Fruit fly (Drosophila melanogaster) whole organism, adult: Measurements from ENCODE around the gene CycB3.
A peak's percentile ranks its signal among the peaks of the same experiment; 100 is the strongest.

Experiments
- CG11617 ChIP-seq: fragments of 200-800 bp; sonication (Bioruptor generic); optimal IDR thresholded peaks from 2 replicates; lab custom pipeline; 2017; ENCODE audit warnings: mild to moderate bottlenecking, missing biosample characterization, missing genetic modification reagents, missing genetic modification characterization
- CG12768 ChIP-seq: fragments of 200-800 bp; sonication (Bioruptor generic); optimal IDR thresholded peaks from 2 replicates; lab custom pipeline; 2017; ENCODE audit warnings: missing biosample characterization, missing genetic modification characterization, mild to moderate bottlenecking, moderate library complexity, missing genetic modification reagents
- CG14711 ChIP-seq: fragments of 200-800 bp; sonication (Bioruptor generic); optimal IDR thresholded peaks from 2 replicates; lab custom pipeline; 2018; ENCODE audit warnings: missing biosample characterization, mild to moderate bottlenecking, missing genetic modification characterization, moderate library complexity
- CG1620 ChIP-seq: fragments of 200-800 bp; sonication (Bioruptor generic); optimal IDR thresholded peaks from 2 replicates; lab custom pipeline; 2016; ENCODE audit warnings: missing biosample characterization, missing genetic modification characterization
- CG33017 ChIP-seq: fragments of 200-800 bp; sonication (Bioruptor generic); optimal IDR thresholded peaks from 2 replicates; lab custom pipeline; 2018; ENCODE audit warnings: missing biosample characterization, mild to moderate bottlenecking, missing genetic modification characterization, moderate library complexity
- CG5204 ChIP-seq: fragments of 200-800 bp; sonication (Bioruptor generic); optimal IDR thresholded peaks from 2 replicates; lab custom pipeline; 2016; ENCODE audit warnings: missing biosample characterization, missing genetic modification characterization
- CG7045 ChIP-seq: fragments of 200-800 bp; sonication (Bioruptor generic); optimal IDR thresholded peaks from 2 replicates; lab custom pipeline; 2017; ENCODE audit warnings: missing biosample characterization, mild to moderate bottlenecking, missing genetic modification characterization
- CG7101 ChIP-seq: fragments of 200-800 bp; sonication (Bioruptor generic); optimal IDR thresholded peaks from 2 replicates; lab custom pipeline; 2018; ENCODE audit warnings: missing biosample characterization, mild to moderate bottlenecking, missing genetic modification characterization, moderate library complexity
- Clk ChIP-seq: fragments of 200-800 bp; sonication (Bioruptor generic); optimal IDR thresholded peaks from 2 replicates; lab custom pipeline; 2017; ENCODE audit warnings: missing biosample characterization, missing genetic modification characterization
- Crg-1 ChIP-seq: fragments of 200-800 bp; sonication (Bioruptor generic); optimal IDR thresholded peaks from 2 replicates; lab custom pipeline; 2016; ENCODE audit warnings: missing biosample characterization, missing genetic modification characterization
- Hr96 ChIP-seq: fragments of 200-800 bp; sonication (Bioruptor generic); optimal IDR thresholded peaks from 2 replicates; lab custom pipeline; 2016; ENCODE audit warnings: missing biosample characterization, missing genetic modification characterization
- Mnt ChIP-seq: fragments of 200-800 bp; sonication (Bioruptor generic); optimal IDR thresholded peaks from 2 replicates; lab custom pipeline; 2016; ENCODE audit warnings: missing biosample characterization, mild to moderate bottlenecking, missing genetic modification characterization
- bab1 ChIP-seq: fragments of 200-800 bp; sonication (Bioruptor generic); optimal IDR thresholded peaks from 3 replicates; lab custom pipeline; 2019; ENCODE audit warnings: missing biosample characterization, mild to moderate bottlenecking, missing genetic modification characterization, moderate library complexity
- cic ChIP-seq: fragments of 200-800 bp; sonication (Bioruptor generic); optimal IDR thresholded peaks from 2 replicates; lab custom pipeline; 2017; ENCODE audit warnings: missing biosample characterization, mild to moderate bottlenecking, missing genetic modification characterization, moderate library complexity
- cnc ChIP-seq, 2 experiments: fragments of >200 bp; optimal IDR thresholded peaks; 2 replicates each; lab custom pipeline; 2017
- kay ChIP-seq: fragments of 200-800 bp; sonication (Bioruptor generic); peaks from one replicate; lab custom pipeline; 2016; ENCODE audit warnings: missing biosample characterization, missing genetic modification characterization, borderline replicate concordance
- ovo ChIP-seq: fragments of 200-800 bp; sonication (Bioruptor generic); optimal IDR thresholded peaks from 2 replicates; lab custom pipeline; 2016; ENCODE audit warnings: missing biosample characterization, missing genetic modification characterization
- pad ChIP-seq: fragments of 200-800 bp; sonication (Bioruptor generic); optimal IDR thresholded peaks from 3 replicates; lab custom pipeline; 2017; ENCODE audit warnings: missing biosample characterization, missing genetic modification characterization, mild to moderate bottlenecking, moderate library complexity, missing genetic modification reagents
- tj ChIP-seq: fragments of 200-800 bp; sonication (Bioruptor generic); optimal IDR thresholded peaks from 3 replicates; lab custom pipeline; 2017; ENCODE audit warnings: missing biosample characterization, mild to moderate bottlenecking, missing genetic modification characterization, moderate library complexity
- toe ChIP-seq: fragments of 200-800 bp; sonication (Bioruptor generic); optimal IDR thresholded peaks from 2 replicates; lab custom pipeline; 2016; ENCODE audit warnings: missing biosample characterization, missing genetic modification characterization

Gene CycB3

dm6 chr3R:24867956-24868355, 2.7 kb downstream of the CycB3 start:
- TF ChIP-seq toe (GFP tag; lab: Kevin White, UChicago): no peak
- no peak for TF ChIP-seq CG11617 (GFP tag; lab: Kevin White, UChicago)
- TF ChIP-seq ovo: no peak
- TF ChIP-seq CG7045 (GFP tag; lab: Kevin White, UChicago): no peak
- TF ChIP-seq Clk: no peak
- no peak for TF ChIP-seq tj
- TF ChIP-seq CG1620 (GFP tag; lab: Kevin White, UChicago): no peak
- TF ChIP-seq pad (GFP tag; lab: Kevin White, UChicago): no peak
- no peak for TF ChIP-seq cic
- TF ChIP-seq CG33017 (tag; lab: Kevin White, UChicago): no peak
- no peak for TF ChIP-seq bab1 (GFP tag; lab: Kevin White, UChicago)
- TF ChIP-seq Mnt (GFP tag; lab: Kevin White, UChicago): no peak
- no peak for TF ChIP-seq cnc (optimal IDR thresholded peaks at IDR 0.05; lab: Kevin White, UChicago)
- TF ChIP-seq Crg-1 (GFP tag; lab: Kevin White, UChicago): no peak
- TF ChIP-seq CG5204 (GFP tag; lab: Kevin White, UChicago): no peak

DNA sequence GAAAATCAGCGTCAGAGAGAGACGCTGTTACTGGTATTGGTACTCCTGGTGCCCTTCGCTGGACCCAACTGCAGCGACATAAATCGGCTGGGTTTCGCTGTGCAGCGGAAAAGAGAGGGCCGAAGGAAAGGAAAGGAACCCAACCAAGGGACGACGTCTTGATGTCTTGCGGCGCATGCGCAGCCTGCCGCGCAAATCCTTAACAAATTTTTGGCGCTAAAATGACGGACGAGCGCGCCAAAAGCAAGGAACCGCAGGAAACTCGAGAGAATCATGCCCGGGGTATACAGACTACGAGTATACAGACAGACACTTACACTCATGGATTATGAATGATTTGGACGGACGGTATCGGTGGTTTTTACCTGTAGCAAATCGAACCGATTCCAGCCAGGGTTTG, 3.6 kb downstream of the CycB3 start:
- TF ChIP-seq ovo (no peak), CG1620 (GFP tag; lab: Kevin White, UChicago) (no peak), Hr96 (GFP tag; lab: Kevin White, UChicago) (no peak), tj (no peak)

dm6 chr3R:24864719-24865400, 5.8 kb downstream of the CycB3 start, which contains the start of the genes Srg1 and Elal:
Gene Srg1 (minus strand): TSS chr3R:24864732.
Gene Elal (plus strand): TSS chr3R:24865350.
- TF ChIP-seq Hr96 (GFP tag; lab: Kevin White, UChicago) (no peak), cnc (optimal IDR thresholded peaks at IDR 0.05; lab: Kevin White, UChicago) (no peak), tj (peak; percentile 27), ovo (no peak), bab1 (GFP tag; lab: Kevin White, UChicago) (no peak), CG7045 (GFP tag; lab: Kevin White, UChicago) (no peak), pad (GFP tag; lab: Kevin White, UChicago) (no peak), Clk (no peak), cic (peak; percentile 68), kay (GFP tag; lab: Kevin White, UChicago) (no peak), CG33017 (tag; lab: Kevin White, UChicago) (peak; percentile 70), CG11617 (GFP tag; lab: Kevin White, UChicago) (peak; percentile 6), Mnt (GFP tag; lab: Kevin White, UChicago) (peak; percentile 50), CG7101 (tag; lab: Kevin White, UChicago) (peak; percentile 65), CG14711 (tag; lab: Kevin White, UChicago) (peak; percentile 32), CG12768 (peak; percentile 16)

- TF ChIP-seq Mnt (GFP tag; lab: Kevin White, UChicago) (no peak), Crg-1 (GFP tag; lab: Kevin White, UChicago) (no peak), CG1620 (GFP tag; lab: Kevin White, UChicago) (no peak), toe (GFP tag; lab: Kevin White, UChicago) (no peak), CG5204 (GFP tag; lab: Kevin White, UChicago) (no peak), CG14711 (tag; lab: Kevin White, UChicago) (no peak), pad (GFP tag; lab: Kevin White, UChicago) (no peak)
These were observed 6.7 kb downstream of the CycB3 start for dm6 chr3R:24863894-24864293.

DNA sequence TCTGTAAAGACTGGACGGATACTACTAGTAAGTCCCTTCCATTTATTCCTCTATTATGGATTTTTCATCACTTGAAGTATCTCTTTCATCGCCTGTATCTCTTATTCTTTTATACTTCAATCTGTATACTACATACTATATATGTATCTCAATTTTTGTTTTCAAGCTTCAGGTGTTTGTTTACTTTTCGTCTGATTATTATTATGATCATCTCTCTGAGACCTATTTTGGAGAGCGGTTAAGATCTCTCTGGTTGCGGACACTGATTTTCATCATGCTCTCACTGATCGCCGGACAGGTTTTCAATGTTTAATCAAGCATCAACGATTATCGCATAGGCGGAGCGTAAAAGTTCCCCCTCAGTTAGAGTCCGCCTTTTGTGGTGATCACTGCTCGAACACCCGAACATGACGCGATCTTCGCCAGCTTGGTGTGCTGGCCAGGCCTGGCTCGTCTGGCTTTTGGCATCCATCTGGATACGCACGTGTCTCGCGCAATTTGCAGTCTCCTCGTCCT, 8.0 kb downstream of the CycB3 start, which contains the start of gene CG7016:
Gene CG7016 (plus strand): TSS at position 358 of the 516 bp plus-strand sequence.
- TF ChIP-seq cnc (optimal IDR thresholded peaks at IDR 0.05; lab: Kevin White, UChicago) (no peak), Mnt (GFP tag; lab: Kevin White, UChicago) (no peak), CG33017 (tag; lab: Kevin White, UChicago) (no peak), Crg-1 (GFP tag; lab: Kevin White, UChicago) (no peak), Clk (no peak), ovo (no peak), CG7045 (GFP tag; lab: Kevin White, UChicago) (no peak), CG11617 (GFP tag; lab: Kevin White, UChicago) (no peak), kay (GFP tag; lab: Kevin White, UChicago) (no peak), CG14711 (tag; lab: Kevin White, UChicago) (no peak), cic (no peak), CG5204 (GFP tag; lab: Kevin White, UChicago) (no peak), CG1620 (GFP tag; lab: Kevin White, UChicago) (no peak), pad (GFP tag; lab: Kevin White, UChicago) (no peak), tj (no peak), Hr96 (GFP tag; lab: Kevin White, UChicago) (no peak), toe (GFP tag; lab: Kevin White, UChicago) (no peak)

- TF ChIP-seq CG5204 (GFP tag; lab: Kevin White, UChicago) (no peak), cic (no peak), Clk (no peak), CG33017 (tag; lab: Kevin White, UChicago) (no peak), Hr96 (GFP tag; lab: Kevin White, UChicago) (no peak), CG11617 (GFP tag; lab: Kevin White, UChicago) (no peak), tj (no peak), Crg-1 (GFP tag; lab: Kevin White, UChicago) (no peak), bab1 (GFP tag; lab: Kevin White, UChicago) (no peak), CG7045 (GFP tag; lab: Kevin White, UChicago) (no peak), cnc (optimal IDR thresholded peaks at IDR 0.05; lab: Kevin White, UChicago) (no peak), CG1620 (GFP tag; lab: Kevin White, UChicago) (no peak), toe (GFP tag; lab: Kevin White, UChicago) (no peak), kay (GFP tag; lab: Kevin White, UChicago) (no peak), pad (GFP tag; lab: Kevin White, UChicago) (no peak)
These were observed 8.6 kb downstream of the CycB3 start, which contains the start of gene CG13640 for dm6 chr3R:24862065-24862464. Gene CG13640 (minus strand): TSS chr3R:24862165.
